Fruit fly (Drosophila melanogaster) whole organism, wandering third instar larva: ENCODE data around the gene comm3.

Source experiments
- Abd-B ChIP-seq: fragments of >200 bp; optimal IDR thresholded peaks from 2 replicates; lab custom pipeline; 2017; ENCODE audit warnings: missing biosample characterization, missing genetic modification characterization
- OdsH ChIP-seq: fragments of 200-800 bp; sonication (Bioruptor generic); optimal IDR thresholded peaks from 2 replicates; lab custom pipeline; 2016; ENCODE audit warnings: missing biosample characterization, mild to moderate bottlenecking, missing genetic modification characterization
- Vsx2 ChIP-seq: fragments of 200-300, 225-300 bp; sonication (Bioruptor generic); optimal IDR thresholded peaks from 2 replicates; lab custom pipeline; 2018; ENCODE audit warnings: missing biosample characterization, missing genetic modification characterization; ENCODE audit not compliant: partially characterized antibody
- tai ChIP-seq: sonication (Bioruptor generic); optimal IDR thresholded peaks from 2 replicates; lab custom pipeline; 2016; ENCODE audit warnings: missing biosample characterization, missing genetic modification characterization

DNA sequence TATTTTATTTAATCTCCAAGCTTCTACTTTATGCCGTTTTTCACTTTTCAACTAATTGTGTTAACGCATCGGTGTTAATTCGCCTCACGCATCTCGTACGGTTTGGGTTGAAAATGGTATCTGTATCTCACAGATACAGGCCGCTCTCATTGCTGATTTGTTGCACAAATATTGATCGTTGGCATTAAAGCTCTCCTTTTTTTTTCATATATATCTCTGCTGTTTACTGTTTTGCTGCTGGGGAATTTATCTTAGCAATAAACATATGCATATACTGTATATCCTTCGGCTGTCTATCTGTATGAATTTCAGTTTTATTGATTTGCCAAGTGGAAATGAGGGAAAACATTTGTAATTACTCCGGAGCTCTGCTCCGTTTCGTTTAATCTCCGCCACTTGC, 14.9 kb downstream of the comm3 start:
- TF ChIP-seq tai (GFP tag; lab: Kevin White, UChicago): no peak
- TF ChIP-seq Abd-B: no peak
- no peak for TF ChIP-seq Vsx2 (GFP tag; lab: Kevin White, UChicago)
- TF ChIP-seq OdsH (GFP tag; lab: Kevin White, UChicago): no peak
